Fruit fly (Drosophila melanogaster) whole organism, pupa: ENCODE data around the gene alpha-Man-IIa.

Experiments used
- CG10348 ChIP-seq: fragments of 200-800 bp; sonication (Bioruptor generic); IDR thresholded peaks from 2 replicates; pipeline ENCODE4 v1.3.6; 2022; ENCODE audit warnings: missing biosample characterization, missing genetic modification characterization
- CG12605 ChIP-seq: fragments of 200-800 bp; sonication (Bioruptor generic); IDR thresholded peaks from 2 replicates; pipeline ENCODE4 v1.3.6; 2022; ENCODE audit warnings: missing biosample characterization, missing genetic modification characterization
- CG13204 ChIP-seq: fragments of 200-800 bp; sonication (Bioruptor generic); optimal IDR thresholded peaks from 2 replicates; lab custom pipeline; 2018; ENCODE audit warnings: missing biosample characterization, mild to moderate bottlenecking, missing genetic modification characterization, moderate library complexity
- CG14655 ChIP-seq: fragments of 200-800 bp; sonication (Bioruptor generic); optimal IDR thresholded peaks from 3 replicates; lab custom pipeline; 2017; ENCODE audit warnings: mild to moderate bottlenecking, missing biosample characterization, missing genetic modification reagents, missing genetic modification characterization
- CG15710 ChIP-seq: fragments of 200-800 bp; sonication (Bioruptor generic); optimal IDR thresholded peaks from 2 replicates; lab custom pipeline; 2018; ENCODE audit warnings: missing biosample characterization, mild to moderate bottlenecking, missing genetic modification characterization, moderate library complexity
- CG17806 ChIP-seq: fragments of 200-800 bp; sonication (Bioruptor generic); optimal IDR thresholded peaks from 2 replicates; lab custom pipeline; 2018; ENCODE audit warnings: missing biosample characterization, mild to moderate bottlenecking, missing genetic modification characterization, moderate library complexity
- CG32121 ChIP-seq: fragments of 200-800 bp; sonication (Bioruptor generic); IDR thresholded peaks from 2 replicates; pipeline ENCODE4 v1.3.6; 2022; ENCODE audit warnings: missing biosample characterization, missing genetic modification characterization
- CG34367 ChIP-seq: fragments of 200-800 bp; sonication (Bioruptor generic); optimal IDR thresholded peaks from 2 replicates; lab custom pipeline; 2018; ENCODE audit warnings: missing biosample characterization, mild to moderate bottlenecking, missing genetic modification characterization
- CG4496 ChIP-seq: fragments of 200-800 bp; sonication (Bioruptor generic); IDR thresholded peaks from 3 replicates; pipeline ENCODE4 v1.3.6; 2022; ENCODE audit warnings: missing biosample characterization, missing genetic modification characterization
- CG8159 ChIP-seq: fragments of 200-800 bp; sonication (Bioruptor generic); optimal IDR thresholded peaks from 3 replicates; lab custom pipeline; 2018; ENCODE audit warnings: missing biosample characterization, mild to moderate bottlenecking, missing genetic modification characterization, moderate library complexity
- CG8301 ChIP-seq: fragments of 200-800 bp; sonication (Bioruptor generic); optimal IDR thresholded peaks from 2 replicates; lab custom pipeline; 2018; ENCODE audit warnings: missing biosample characterization, mild to moderate bottlenecking, missing genetic modification characterization
- CG9948 ChIP-seq: fragments of 200-800 bp; sonication (Bioruptor generic); optimal IDR thresholded peaks from 2 replicates; lab custom pipeline; 2018; ENCODE audit warnings: missing biosample characterization, mild to moderate bottlenecking, missing genetic modification characterization, moderate library complexity
- D1 ChIP-seq: fragments of 200-800 bp; sonication (Bioruptor generic); optimal IDR thresholded peaks from 2 replicates; lab custom pipeline; 2018; ENCODE audit warnings: missing biosample characterization, mild to moderate bottlenecking, missing genetic modification characterization, moderate library complexity
- EcR ChIP-seq: fragments of 200-800 bp; sonication (Bioruptor generic); optimal IDR thresholded peaks from 3 replicates; lab custom pipeline; 2019; ENCODE audit warnings: missing biosample characterization, missing genetic modification characterization, mild to moderate bottlenecking, moderate library complexity, missing genetic modification reagents
- Ets98B ChIP-seq: fragments of 200-800 bp; sonication (Bioruptor generic); IDR thresholded peaks from 2 replicates; pipeline ENCODE4 v1.3.6; 2022; ENCODE audit warnings: missing biosample characterization, missing genetic modification characterization
- Pif1A ChIP-seq: fragments of 200-800 bp; sonication (Bioruptor generic); optimal IDR thresholded peaks from 3 replicates; lab custom pipeline; 2016; ENCODE audit warnings: missing biosample characterization, missing genetic modification characterization
- Pif1B ChIP-seq: fragments of 200-800 bp; sonication (Bioruptor generic); optimal IDR thresholded peaks from 3 replicates; lab custom pipeline; 2016; ENCODE audit warnings: missing biosample characterization, missing genetic modification characterization
- Snoo ChIP-seq: fragments of 200-800 bp; sonication (Bioruptor generic); optimal IDR thresholded peaks from 3 replicates; lab custom pipeline; 2017; ENCODE audit warnings: missing biosample characterization, mild to moderate bottlenecking, missing genetic modification characterization, inconsistent platforms
- fd96Ca ChIP-seq: fragments of 200-800 bp; sonication (Bioruptor generic); IDR thresholded peaks from 3 replicates; pipeline ENCODE4 v1.3.6; 2022; ENCODE audit warnings: missing biosample characterization, missing genetic modification characterization
- gl ChIP-seq: fragments of 200-800 bp; sonication (Bioruptor generic); optimal IDR thresholded peaks from 2 replicates; lab custom pipeline; 2018; ENCODE audit warnings: missing biosample characterization, mild to moderate bottlenecking, missing genetic modification characterization
- rn ChIP-seq: fragments of 200-800 bp; sonication (Bioruptor generic); IDR thresholded peaks from 2 replicates; pipeline ENCODE4 v1.3.6; 2022; ENCODE audit warnings: missing biosample characterization, missing genetic modification characterization

The alpha-Man-IIa gene

dm6 chr3R:9378644-9379411 is 33.5 kb upstream of the alpha-Man-IIa start:
- TF ChIP-seq CG17806 (tag; lab: Kevin White, UChicago) (peak; percentile 86), CG8301 (peak; percentile 81), CG9948 (tag; lab: Kevin White, UChicago) (peak; percentile 89), Pif1B (GFP tag; lab: Kevin White, UChicago) (peak; percentile 88), CG4496 (GFP tag; lab: Robert Waterston, UW) (peak; percentile 54; the same call in 2 of the 3 replicates), Snoo (tag; lab: Kevin White, UChicago) (peak; percentile 86), CG32121 (peak; percentile 54; the same call in 1 of the 2 replicates), gl (peak; percentile 46), CG8159 (tag; lab: Kevin White, UChicago) (peak; percentile 96), CG14655 (GFP tag; lab: Kevin White, UChicago) (peak; percentile 77), CG13204 (peak; percentile 56), EcR (GFP tag; lab: Kevin White, UChicago) (peak; percentile 74), rn (GFP tag; lab: Robert Waterston, UW) (peak; percentile 37), Pif1A (GFP tag; lab: Kevin White, UChicago) (peak; percentile 88), CG34367 (tag; lab: Kevin White, UChicago) (peak; percentile 79), Ets98B (GFP tag; lab: Robert Waterston, UW) (no peak), CG12605 (GFP tag; lab: Robert Waterston, UW) (no peak), fd96Ca (GFP tag; lab: Robert Waterston, UW) (peak; percentile 59; the same call in 1 of the 3 replicates), D1 (peak; percentile 78), CG15710 (tag; lab: Kevin White, UChicago) (peak; percentile 86), CG10348 (GFP tag; lab: Robert Waterston, UW) (no peak)
- TF ChIP-seq, all 21 proteins: peak for 18

- TF ChIP-seq Pif1A (GFP tag; lab: Kevin White, UChicago) (no peak), Pif1B (GFP tag; lab: Kevin White, UChicago) (peak; percentile 8), CG17806 (tag; lab: Kevin White, UChicago) (no peak), CG8159 (tag; lab: Kevin White, UChicago) (peak; percentile 34), EcR (GFP tag; lab: Kevin White, UChicago) (peak; percentile 43), CG13204 (peak; percentile 62), Snoo (tag; lab: Kevin White, UChicago) (no peak), CG9948 (tag; lab: Kevin White, UChicago) (no peak), gl (peak; percentile 44), CG10348 (GFP tag; lab: Robert Waterston, UW) (no peak), CG12605 (GFP tag; lab: Robert Waterston, UW) (peak; percentile 27; the same call in 1 of the 2 replicates), D1 (no peak), Ets98B (GFP tag; lab: Robert Waterston, UW) (no peak; the same call in 1 of the 2 replicates), CG8301 (no peak), CG4496 (GFP tag; lab: Robert Waterston, UW) (peak; percentile 63; the same call in 2 of the 3 replicates), CG32121 (no peak), rn (GFP tag; lab: Robert Waterston, UW) (no peak), CG14655 (GFP tag; lab: Kevin White, UChicago) (no peak), CG34367 (tag; lab: Kevin White, UChicago) (peak; percentile 4), fd96Ca (GFP tag; lab: Robert Waterston, UW) (0 out of 3 replicates have a peak, but pooled peaks have one; percentile 31), CG15710 (tag; lab: Kevin White, UChicago) (peak; percentile 35)
These were observed 31.4 kb upstream of the alpha-Man-IIa start for dm6 chr3R:9380970-9381369.

- peak; percentile 65 for TF ChIP-seq CG4496 (GFP tag; lab: Robert Waterston, UW)
- 0 out of 2 replicates have a peak, but pooled peaks have one; percentile 32 for TF ChIP-seq CG12605 (GFP tag; lab: Robert Waterston, UW)
- TF ChIP-seq Pif1B (GFP tag; lab: Kevin White, UChicago): no peak
- peak; percentile 23; the same call in 1 of the 2 replicates for TF ChIP-seq CG32121
- TF ChIP-seq CG14655 (GFP tag; lab: Kevin White, UChicago): no peak
- TF ChIP-seq D1: no peak
- TF ChIP-seq Ets98B (GFP tag; lab: Robert Waterston, UW): peak; percentile 57
- TF ChIP-seq CG8301: peak; percentile 14
- no peak for TF ChIP-seq CG13204
- TF ChIP-seq CG34367 (tag; lab: Kevin White, UChicago): no peak
These were observed 26.4 kb upstream of the alpha-Man-IIa start for dm6 chr3R:9385987-9386386.

dm6 chr3R:9387634-9388033 is 24.7 kb upstream of the alpha-Man-IIa start:
- TF ChIP-seq CG34367 (tag; lab: Kevin White, UChicago): no peak
- no peak for TF ChIP-seq CG12605 (GFP tag; lab: Robert Waterston, UW)
- peak; percentile 71 for TF ChIP-seq EcR (GFP tag; lab: Kevin White, UChicago)
- no peak for TF ChIP-seq rn (GFP tag; lab: Robert Waterston, UW)

dm6 chr3R:9388321-9388720 is 24.0 kb upstream of the alpha-Man-IIa start:
- TF ChIP-seq CG14655 (GFP tag; lab: Kevin White, UChicago) (no peak), CG10348 (GFP tag; lab: Robert Waterston, UW) (no peak), CG8159 (tag; lab: Kevin White, UChicago) (no peak), Pif1A (GFP tag; lab: Kevin White, UChicago) (no peak), gl (no peak)
